Fruit fly (Drosophila melanogaster) whole organism, embryonic: ENCODE data around the gene niki.
A peak's percentile ranks its signal among the peaks of the same experiment; 100 is the strongest.

Experiments
- Aef1 ChIP-seq: fragments of 200-800 bp; sonication (Bioruptor generic); IDR thresholded peaks from 3 replicates; pipeline ENCODE4 v1.3.6; 2022; ENCODE audit warnings: missing biosample characterization, missing genetic modification characterization
- Atf3 ChIP-seq: fragments of 200-800 bp; sonication (Bioruptor generic); optimal IDR thresholded peaks from 3 replicates; lab custom pipeline; 2016; ENCODE audit warnings: missing biosample characterization, missing genetic modification characterization
- Bteb2 ChIP-seq: fragments of 200-800 bp; sonication (Bioruptor generic); optimal IDR thresholded peaks from 2 replicates; lab custom pipeline; 2016; ENCODE audit warnings: missing biosample characterization, missing genetic modification characterization
- CG10321 ChIP-seq: fragments of 200-800 bp; sonication (Bioruptor generic); IDR thresholded peaks from 2 replicates; pipeline ENCODE4 v1.3.6; 2022; ENCODE audit warnings: missing biosample characterization, missing genetic modification characterization
- CG10565 ChIP-seq: fragments of 200-800 bp; sonication (Bioruptor generic); optimal IDR thresholded peaks from 3 replicates; lab custom pipeline; 2016; ENCODE audit warnings: missing biosample characterization, mild to moderate bottlenecking, missing genetic modification characterization
- CG11456 ChIP-seq: fragments of 200-800 bp; sonication (Bioruptor generic); IDR thresholded peaks from 3 replicates; pipeline ENCODE4 v1.3.6; 2022; ENCODE audit warnings: missing biosample characterization, missing genetic modification characterization
- CG11560 ChIP-seq: fragments of 200-800 bp; sonication (Bioruptor generic); IDR thresholded peaks from 3 replicates; pipeline ENCODE4 v1.3.6; 2022; ENCODE audit warnings: missing biosample characterization, missing genetic modification characterization
- CG13775 ChIP-seq: fragments of 200-800 bp; sonication (Bioruptor generic); optimal IDR thresholded peaks from 3 replicates; lab custom pipeline; 2017; ENCODE audit warnings: missing biosample characterization, mild to moderate bottlenecking, missing genetic modification characterization
- CG15696 ChIP-seq: fragments of 200-800 bp; sonication (Bioruptor generic); optimal IDR thresholded peaks from 2 replicates; lab custom pipeline; 2019; ENCODE audit warnings: missing biosample characterization, mild to moderate bottlenecking, missing genetic modification characterization, moderate library complexity
- CG16779 ChIP-seq: fragments of 200-800 bp; sonication (Bioruptor generic); IDR thresholded peaks from 2 replicates; pipeline ENCODE4 v1.3.6; 2022; ENCODE audit warnings: missing biosample characterization, missing genetic modification characterization
- CG17568 ChIP-seq: fragments of 200-800 bp; sonication (Bioruptor generic); optimal IDR thresholded peaks from 2 replicates; lab custom pipeline; 2018; ENCODE audit warnings: missing biosample characterization, mild to moderate bottlenecking, missing genetic modification characterization, moderate library complexity
- CG17612 ChIP-seq: fragments of 200-800 bp; sonication (Bioruptor generic); IDR thresholded peaks from 2 replicates; pipeline ENCODE4 v1.3.6; 2022; ENCODE audit warnings: missing biosample characterization, missing genetic modification characterization
- CG2129 ChIP-seq: fragments of 200-800 bp; sonication (Bioruptor generic); IDR thresholded peaks from 2 replicates; pipeline ENCODE4 v1.3.6; 2022; ENCODE audit warnings: missing biosample characterization, missing genetic modification characterization; ENCODE audit not compliant: partially characterized antibody
- CG30020 ChIP-seq: fragments of 200-800 bp; optimal IDR thresholded peaks from 2 replicates; lab custom pipeline; 2019; ENCODE audit warnings: missing biosample characterization, mild to moderate bottlenecking, missing genetic modification characterization, moderate library complexity
- CG32767 ChIP-seq: fragments of 200-800 bp; sonication (Bioruptor generic); IDR thresholded peaks from 2 replicates; pipeline ENCODE4 v1.3.6; 2022; ENCODE audit warnings: missing biosample characterization, missing genetic modification characterization
- CG4820 ChIP-seq: fragments of 200-800 bp; sonication (Bioruptor generic); optimal IDR thresholded peaks from 3 replicates; lab custom pipeline; 2016; ENCODE audit warnings: missing biosample characterization, missing genetic modification characterization
- CG5245 ChIP-seq: fragments of 200-800 bp; sonication (Bioruptor generic); optimal IDR thresholded peaks from 3 replicates; lab custom pipeline; 2016; ENCODE audit warnings: missing biosample characterization, missing genetic modification characterization
- CG6272 ChIP-seq: fragments of 200-800 bp; sonication (Bioruptor generic); IDR thresholded peaks from 2 replicates; pipeline ENCODE4 v1.3.6; 2022; ENCODE audit warnings: missing biosample characterization, missing genetic modification characterization
- CG6654 ChIP-seq: fragments of 200-800 bp; sonication (Bioruptor generic); optimal IDR thresholded peaks from 2 replicates; lab custom pipeline; 2017; ENCODE audit warnings: missing biosample characterization, mild to moderate bottlenecking, missing genetic modification characterization
- CG7786 ChIP-seq: fragments of 200-800 bp; sonication (Bioruptor generic); optimal IDR thresholded peaks from 2 replicates; lab custom pipeline; 2016; ENCODE audit warnings: missing biosample characterization, missing genetic modification characterization
- CG9817 ChIP-seq: fragments of 200-800 bp; sonication (Bioruptor generic); optimal IDR thresholded peaks from 2 replicates; lab custom pipeline; 2018; ENCODE audit warnings: missing biosample characterization, mild to moderate bottlenecking, missing genetic modification characterization, moderate library complexity
- E2f2 ChIP-seq: fragments of 200-800 bp; sonication (Bioruptor generic); IDR thresholded peaks from 2 replicates; pipeline ENCODE4 v1.3.6; 2022; ENCODE audit warnings: missing biosample characterization, missing genetic modification characterization
- HmgD ChIP-seq: fragments of 200-800 bp; sonication (Bioruptor generic); optimal IDR thresholded peaks from 3 replicates; lab custom pipeline; 2016; ENCODE audit warnings: missing biosample characterization, missing genetic modification characterization
- Nf-YA ChIP-seq: fragments of 200-800 bp; sonication (Bioruptor generic); IDR thresholded peaks from 2 replicates; pipeline ENCODE4 v1.3.6; 2022; ENCODE audit warnings: missing biosample characterization, missing genetic modification characterization
- Nf-YB ChIP-seq: fragments of 200-800 bp; sonication (Bioruptor generic); optimal IDR thresholded peaks from 3 replicates; lab custom pipeline; 2019; ENCODE audit warnings: missing biosample characterization, mild to moderate bottlenecking, missing genetic modification characterization, moderate library complexity
- PHDP ChIP-seq: fragments of 200-800 bp; sonication (Bioruptor generic); optimal IDR thresholded peaks from 3 replicates; lab custom pipeline; 2018; ENCODE audit warnings: missing biosample characterization, mild to moderate bottlenecking, missing genetic modification characterization, moderate library complexity
- Ssrp ChIP-seq: fragments of 200-800 bp; sonication (Bioruptor generic); optimal IDR thresholded peaks from 2 replicates; lab custom pipeline; 2018; ENCODE audit warnings: missing biosample characterization, mild to moderate bottlenecking, missing genetic modification characterization, moderate library complexity
- Stat92E ChIP-seq, 3 experiments: fragments of >200 bp in 2 of 3; fragments of 200-800 bp in 1 of 3; sonication (Bioruptor generic) in 1 of 3; optimal IDR thresholded peaks; 2 replicates each; lab custom pipeline; 2017 to 2019; ENCODE audit warnings: missing biosample characterization in 3 of 3, missing genetic modification characterization in 3 of 3, mild to moderate bottlenecking in 1 of 3, moderate library complexity in 1 of 3
- Usf ChIP-seq: fragments of 200-800 bp; sonication (Bioruptor generic); optimal IDR thresholded peaks from 2 replicates; lab custom pipeline; 2017; ENCODE audit warnings: missing genotype, missing biosample characterization, missing genetic modification characterization
- ato ChIP-seq: fragments of 200-800 bp; sonication (Bioruptor generic); IDR thresholded peaks from 2 replicates; pipeline ENCODE4 v1.3.6; 2022; ENCODE audit warnings: missing biosample characterization, missing genetic modification characterization; ENCODE audit not compliant: partially characterized antibody
- cas ChIP-seq: fragments of 200-800 bp; sonication (Bioruptor generic); IDR thresholded peaks from 2 replicates; pipeline ENCODE4 v1.3.6; 2022; ENCODE audit warnings: missing biosample characterization, missing genetic modification characterization
- caup ChIP-seq: fragments of 200-800 bp; sonication (Bioruptor generic); optimal IDR thresholded peaks from 3 replicates; lab custom pipeline; 2017; ENCODE audit warnings: missing biosample characterization, mild to moderate bottlenecking, missing genetic modification characterization, moderate library complexity; ENCODE audit not compliant: severe bottlenecking
- crp ChIP-seq, 2 experiments: fragments of 200-800 bp; sonication (Bioruptor generic); optimal IDR thresholded peaks; 2 replicates in 1 of 2; 3 replicates in 1 of 2; lab custom pipeline; 2017; ENCODE audit warnings: missing biosample characterization in 2 of 2, missing genetic modification characterization in 2 of 2, mild to moderate bottlenecking in 1 of 2, moderate library complexity in 1 of 2
- da ChIP-seq: fragments of 200-800 bp; sonication (Bioruptor generic); optimal IDR thresholded peaks from 2 replicates; lab custom pipeline; 2016; ENCODE audit warnings: missing biosample characterization, missing genetic modification characterization
- danr ChIP-seq: fragments of 200-800 bp; sonication (Bioruptor generic); IDR thresholded peaks from 2 replicates; pipeline ENCODE4 v1.3.6; 2022; ENCODE audit warnings: missing biosample characterization, missing genetic modification characterization
- ken ChIP-seq: fragments of 200-800 bp; sonication (Bioruptor generic); IDR thresholded peaks from 3 replicates; pipeline ENCODE4 v1.3.6; 2022; ENCODE audit warnings: missing biosample characterization, missing genetic modification characterization
- nerfin-1 ChIP-seq: fragments of 200-800 bp; sonication (Bioruptor generic); optimal IDR thresholded peaks from 3 replicates; lab custom pipeline; 2019; ENCODE audit warnings: missing biosample characterization, mild to moderate bottlenecking, missing genetic modification characterization, moderate library complexity
- pzg ChIP-seq: fragments of 200-800 bp; sonication (Bioruptor generic); optimal IDR thresholded peaks from 3 replicates; lab custom pipeline; 2018; ENCODE audit warnings: missing biosample characterization, mild to moderate bottlenecking, missing genetic modification characterization, moderate library complexity
- scrt ChIP-seq: fragments of 200-800 bp; sonication (Bioruptor generic); optimal IDR thresholded peaks from 2 replicates; lab custom pipeline; 2018; ENCODE audit warnings: missing biosample characterization, mild to moderate bottlenecking, missing genetic modification characterization, moderate library complexity
- sens-2 ChIP-seq: fragments of 200-800 bp; sonication (Bioruptor generic); IDR thresholded peaks from 2 replicates; pipeline ENCODE4 v1.3.6; 2022; ENCODE audit warnings: missing biosample characterization, missing genetic modification characterization
- seq ChIP-seq: fragments of 200-800 bp; sonication (Bioruptor generic); IDR thresholded peaks from 2 replicates; pipeline ENCODE4 v1.3.6; 2022; ENCODE audit warnings: missing biosample characterization, missing genetic modification characterization
- sima ChIP-seq: fragments of 200-800 bp; sonication (Bioruptor generic); optimal IDR thresholded peaks from 2 replicates; lab custom pipeline; 2016; ENCODE audit warnings: missing biosample characterization, missing genetic modification characterization
- slou ChIP-seq: fragments of 200-800 bp; sonication (Bioruptor generic); optimal IDR thresholded peaks from 3 replicates; lab custom pipeline; 2016; ENCODE audit warnings: missing biosample characterization, missing genetic modification characterization
- stc ChIP-seq: fragments of 200-800 bp; sonication (Bioruptor generic); IDR thresholded peaks from 2 replicates; pipeline ENCODE4 v1.3.6; 2022; ENCODE audit warnings: missing biosample characterization, missing genetic modification characterization
- tap ChIP-seq: fragments of 200-800 bp; optimal IDR thresholded peaks from 3 replicates; lab custom pipeline; 2019; ENCODE audit warnings: missing biosample characterization, mild to moderate bottlenecking, missing genetic modification characterization, moderate library complexity
- vfl ChIP-seq: fragments of 200-800 bp; sonication (Bioruptor generic); optimal IDR thresholded peaks from 2 replicates; lab custom pipeline; 2016; ENCODE audit warnings: missing biosample characterization, missing genetic modification characterization
- vnd ChIP-seq: fragments of 200-800 bp; sonication (Bioruptor generic); IDR thresholded peaks from 3 replicates; pipeline ENCODE4 v1.3.6; 2022; ENCODE audit warnings: missing biosample characterization, missing genetic modification characterization; ENCODE audit not compliant: partially characterized antibody
- z ChIP-seq: fragments of 200-800 bp; sonication (Bioruptor generic); IDR thresholded peaks from 3 replicates; pipeline ENCODE4 v1.3.6; 2022; ENCODE audit warnings: missing biosample characterization, missing genetic modification characterization
- zfh2 ChIP-seq: fragments of 200-800 bp; sonication (Bioruptor generic); optimal IDR thresholded peaks from 2 replicates; lab custom pipeline; 2016; ENCODE audit warnings: missing biosample characterization, missing genetic modification characterization

The niki gene

DNA sequence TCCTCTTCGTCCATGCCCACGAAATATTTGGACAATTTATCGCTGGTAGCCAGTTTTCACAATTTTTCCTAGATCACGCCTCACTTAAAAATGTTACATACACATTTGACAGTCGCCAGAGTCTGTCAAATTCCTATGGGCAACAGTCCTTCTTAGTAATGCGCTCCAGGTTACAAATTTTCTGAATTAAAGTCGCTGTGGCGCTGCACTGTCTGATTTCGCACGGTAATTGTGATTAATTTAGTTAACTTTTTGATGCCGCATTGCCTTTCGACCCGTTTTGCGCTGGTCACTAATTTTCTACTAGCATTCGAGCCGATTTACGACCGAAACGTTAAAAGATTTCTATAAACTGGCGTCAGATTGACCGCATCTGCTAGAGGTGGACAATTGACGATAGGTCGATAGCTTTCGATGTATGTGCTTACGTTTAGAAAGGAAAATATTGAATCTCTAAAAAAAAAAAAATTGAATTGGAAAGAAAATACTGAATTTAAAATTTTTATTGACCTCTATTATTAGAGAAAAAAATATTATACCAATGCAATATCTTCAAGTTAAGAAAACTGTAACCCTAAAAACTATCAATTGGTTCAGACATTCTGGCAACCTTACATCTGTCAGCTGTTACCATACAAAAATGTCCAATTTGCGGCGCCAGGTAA is 11.7 kb downstream of the niki start, which contains the start of the genes lili and CG34150 (continued):
- TF ChIP-seq Nf-YB (peak; percentile 60), scrt (peak; percentile 70), CG6272 (GFP tag; lab: Robert Waterston, UW) (peak; percentile 72), CG2129 (GFP tag; lab: Robert Waterston, UW) (peak; percentile 41; the same call in 1 of the 2 replicates), cas (GFP tag; lab: Robert Waterston, UW) (0 out of 2 replicates have a peak, but pooled peaks have one; percentile 45), CG5245 (GFP tag; lab: Kevin White, UChicago) (peak; percentile 73), Aef1 (GFP tag; lab: Robert Waterston, UW) (peak; percentile 71), CG6654 (GFP tag; lab: Kevin White, UChicago) (no peak), CG4820 (peak; percentile 74), CG7786 (GFP tag; lab: Kevin White, UChicago) (peak; percentile 74), ken (peak; percentile 58; the same call in 1 of the 3 replicates), CG17612 (0 out of 2 replicates have a peak, but pooled peaks have one; percentile 36), z (no peak), vnd (peak; percentile 61), ato (peak; percentile 58; the same call in 1 of the 2 replicates), CG30020 (tag; lab: Kevin White, UChicago) (peak; percentile 70), sima (GFP tag; lab: Kevin White, UChicago) (peak; percentile 41), sens-2 (GFP tag; lab: Robert Waterston, UW) (no peak), nerfin-1 (peak; percentile 97), Atf3 (GFP tag; lab: Kevin White, UChicago) (peak; percentile 43), stc (peak; percentile 56), Stat92E (GFP tag; optimal IDR thresholded peaks at IDR 0.05; lab: Kevin White, UChicago) (no peak), tap (no peak), CG13775 (GFP tag; lab: Kevin White, UChicago) (peak; percentile 72), CG32767 (GFP tag; lab: Robert Waterston, UW) (peak; percentile 73; the same call in 1 of the 2 replicates), CG15696 (tag; lab: Kevin White, UChicago) (peak; percentile 82), CG11560 (tag; lab: Robert Waterston, UW) (peak; percentile 60; the same call in 1 of the 3 replicates), CG9817 (tag; lab: Kevin White, UChicago) (peak; percentile 77), CG10321 (GFP tag; lab: Robert Waterston, UW) (no peak), HmgD (GFP tag; lab: Kevin White, UChicago) (no peak), slou (peak; percentile 48), da (GFP tag; lab: Kevin White, UChicago) (peak; percentile 22), Bteb2 (GFP tag; lab: Kevin White, UChicago) (peak; percentile 86), PHDP (peak; percentile 77), crp (GFP tag; optimal IDR thresholded peaks at IDR 0.05; lab: Kevin White, UChicago) (peak; percentile 78 to 94), Usf (no peak), CG17568 (GFP tag; lab: Kevin White, UChicago) (no peak), Nf-YA (peak; percentile 50; the same call in 1 of the 2 replicates), danr (GFP tag; lab: Robert Waterston, UW) (no peak), CG10565 (GFP tag; lab: Kevin White, UChicago) (no peak), seq (GFP tag; lab: Robert Waterston, UW) (peak; percentile 37; the same call in 1 of the 2 replicates), pzg (GFP tag; lab: Kevin White, UChicago) (peak; percentile 60), CG16779 (GFP tag; lab: Robert Waterston, UW) (no peak), vfl (peak; percentile 73), CG11456 (GFP tag; lab: Robert Waterston, UW) (peak; percentile 77; the same call in 2 of the 3 replicates), Ssrp (peak; percentile 65), caup (GFP tag; lab: Kevin White, UChicago) (peak; percentile 53), zfh2 (GFP tag; lab: Kevin White, UChicago) (peak; percentile 64), E2f2 (GFP tag; lab: Robert Waterston, UW) (peak; percentile 76)
